Fruit fly (Drosophila melanogaster) whole organism, prepupa: ENCODE results near the gene Ulp1.

Source experiments
- Blimp-1 ChIP-seq: fragments of 200-800 bp; sonication (Bioruptor generic); optimal IDR thresholded peaks from 3 replicates; lab custom pipeline; 2017; ENCODE audit warnings: missing biosample characterization, missing genetic modification characterization, mild to moderate bottlenecking, moderate library complexity, missing genetic modification reagents
- CG10631 ChIP-seq: fragments of 200-800 bp; sonication (Bioruptor generic); optimal IDR thresholded peaks from 2 replicates; lab custom pipeline; 2016; ENCODE audit warnings: missing biosample characterization, missing genetic modification characterization
- CG10669 ChIP-seq: fragments of 200-800 bp; sonication (Bioruptor generic); optimal IDR thresholded peaks from 3 replicates; lab custom pipeline; 2018; ENCODE audit warnings: missing biosample characterization, mild to moderate bottlenecking, missing genetic modification characterization, moderate library complexity
- CG11762 ChIP-seq: fragments of 200-800 bp; sonication (Bioruptor generic); optimal IDR thresholded peaks from 3 replicates; lab custom pipeline; 2016; ENCODE audit warnings: missing biosample characterization, missing genetic modification characterization; ENCODE audit not compliant: insufficient read depth
- CG11902 ChIP-seq: fragments of 200-800 bp; sonication (Bioruptor generic); optimal IDR thresholded peaks from 3 replicates; lab custom pipeline; 2016; ENCODE audit warnings: missing biosample characterization, missing genetic modification characterization
- CG15336 ChIP-seq: fragments of 200-800 bp; sonication (Bioruptor generic); IDR thresholded peaks from 2 replicates; pipeline ENCODE4 v1.3.6; 2022; ENCODE audit warnings: missing biosample characterization, missing genetic modification characterization
- CG1621 ChIP-seq: fragments of 200-800 bp; sonication (Bioruptor generic); optimal IDR thresholded peaks from 3 replicates; lab custom pipeline; 2018; ENCODE audit warnings: missing biosample characterization, mild to moderate bottlenecking, missing genetic modification characterization
- CG16779 ChIP-seq: fragments of 200-800 bp; sonication (Bioruptor generic); optimal IDR thresholded peaks from 3 replicates; lab custom pipeline; 2017; ENCODE audit warnings: missing biosample characterization, mild to moderate bottlenecking, missing genetic modification characterization
- CG3032 ChIP-seq: fragments of 200-800 bp; optimal IDR thresholded peaks from 2 replicates; lab custom pipeline; 2019; ENCODE audit warnings: missing biosample characterization, mild to moderate bottlenecking, missing genetic modification characterization, moderate library complexity
- CG31627 ChIP-seq: fragments of 200-800 bp; sonication (Bioruptor generic); optimal IDR thresholded peaks from 3 replicates; lab custom pipeline; 2016; ENCODE audit warnings: missing biosample characterization, missing genetic modification characterization
- CG34406 ChIP-seq: fragments of 200-800 bp; sonication (Bioruptor generic); optimal IDR thresholded peaks from 3 replicates; lab custom pipeline; 2016; ENCODE audit warnings: missing biosample characterization, missing genetic modification characterization
- CG4318 ChIP-seq: fragments of 200-800 bp; sonication (Bioruptor generic); optimal IDR thresholded peaks from 3 replicates; lab custom pipeline; 2017; ENCODE audit warnings: missing biosample characterization, mild to moderate bottlenecking, missing genetic modification characterization
- CG6163 ChIP-seq: fragments of 200-800 bp; sonication (Bioruptor generic); IDR thresholded peaks from 3 replicates; pipeline ENCODE4 v1.3.6; 2022; ENCODE audit warnings: missing biosample characterization, missing genetic modification characterization
- CG6276 ChIP-seq: fragments of 200-800 bp; sonication (Bioruptor generic); optimal IDR thresholded peaks from 2 replicates; lab custom pipeline; 2017; ENCODE audit warnings: missing biosample characterization, mild to moderate bottlenecking, missing genetic modification characterization
- CG6792 ChIP-seq: fragments of 200-800 bp; sonication (Bioruptor generic); optimal IDR thresholded peaks from 3 replicates; lab custom pipeline; 2016; ENCODE audit warnings: missing biosample characterization, missing genetic modification characterization
- CG6808 ChIP-seq: fragments of 200-800 bp; sonication (Bioruptor generic); optimal IDR thresholded peaks from 3 replicates; lab custom pipeline; 2017; ENCODE audit warnings: missing biosample characterization, missing genetic modification characterization, mild to moderate bottlenecking, moderate library complexity, missing genetic modification reagents
- CG6854 ChIP-seq: fragments of 200-800 bp; sonication (Bioruptor generic); optimal IDR thresholded peaks from 2 replicates; lab custom pipeline; 2017; ENCODE audit warnings: missing biosample characterization, mild to moderate bottlenecking, missing genetic modification characterization
- CG7368 ChIP-seq: fragments of 200-800 bp; sonication (Bioruptor generic); optimal IDR thresholded peaks from 3 replicates; lab custom pipeline; 2016; ENCODE audit warnings: missing biosample characterization, missing genetic modification characterization
- CG8632 ChIP-seq: fragments of 200-800 bp; sonication (Bioruptor generic); optimal IDR thresholded peaks from 3 replicates; lab custom pipeline; 2016; ENCODE audit warnings: missing biosample characterization, missing genetic modification characterization
- CG9139 ChIP-seq: fragments of 200-800 bp; sonication (Bioruptor generic); optimal IDR thresholded peaks from 3 replicates; lab custom pipeline; 2017; ENCODE audit warnings: missing biosample characterization, mild to moderate bottlenecking, missing genetic modification characterization
- Eip75B ChIP-seq: fragments of 200-800 bp; sonication (Bioruptor generic); optimal IDR thresholded peaks from 3 replicates; lab custom pipeline; 2016; ENCODE audit warnings: missing biosample characterization, missing genetic modification characterization
- Ets21C ChIP-seq: fragments of 200-800 bp; sonication (Bioruptor generic); optimal IDR thresholded peaks from 3 replicates; lab custom pipeline; 2016; ENCODE audit warnings: missing biosample characterization, missing genetic modification characterization
- Ets96B ChIP-seq: fragments of 200-800 bp; optimal IDR thresholded peaks from 2 replicates; lab custom pipeline; 2019; ENCODE audit warnings: missing biosample characterization, mild to moderate bottlenecking, missing genetic modification characterization, moderate library complexity
- Hr38 ChIP-seq: sonication (Bioruptor generic); optimal IDR thresholded peaks from 2 replicates; lab custom pipeline; 2016; ENCODE audit warnings: missing biosample characterization, missing genetic modification characterization
- Hr39 ChIP-seq: fragments of 200-800 bp; sonication (Bioruptor generic); optimal IDR thresholded peaks from 2 replicates; lab custom pipeline; 2016; ENCODE audit warnings: missing biosample characterization, missing genetic modification characterization
- Hr4 ChIP-seq: fragments of 200-800 bp; sonication (Bioruptor generic); optimal IDR thresholded peaks from 3 replicates; lab custom pipeline; 2016; ENCODE audit warnings: missing biosample characterization, missing genetic modification characterization
- Lpt ChIP-seq: fragments of 200-800 bp; sonication (Bioruptor generic); optimal IDR thresholded peaks from 3 replicates; lab custom pipeline; 2016; ENCODE audit warnings: missing biosample characterization, missing genetic modification characterization
- Met ChIP-seq: fragments of 200-800 bp; sonication (Bioruptor generic); optimal IDR thresholded peaks from 3 replicates; lab custom pipeline; 2016; ENCODE audit warnings: missing biosample characterization, missing genetic modification characterization
- OdsH ChIP-seq: fragments of 200-800 bp; sonication (Bioruptor generic); optimal IDR thresholded peaks from 3 replicates; lab custom pipeline; 2016; ENCODE audit warnings: missing biosample characterization, missing genetic modification characterization
- Smox ChIP-seq: fragments of 200-800 bp; sonication (Bioruptor generic); optimal IDR thresholded peaks from 3 replicates; lab custom pipeline; 2016; ENCODE audit warnings: missing biosample characterization, missing genetic modification characterization
- Sox102F ChIP-seq: fragments of 200-800 bp; sonication (Bioruptor generic); optimal IDR thresholded peaks from 2 replicates; lab custom pipeline; 2016; ENCODE audit warnings: missing biosample characterization, mild to moderate bottlenecking, missing genetic modification characterization
- Sox14 ChIP-seq: fragments of 200-800 bp; sonication (Bioruptor generic); optimal IDR thresholded peaks from 3 replicates; lab custom pipeline; 2016; ENCODE audit warnings: missing biosample characterization, missing genetic modification characterization
- Sox15 ChIP-seq: fragments of 200-800 bp; sonication (Bioruptor generic); optimal IDR thresholded peaks from 3 replicates; lab custom pipeline; 2016; ENCODE audit warnings: missing biosample characterization, missing genetic modification characterization
- acj6 ChIP-seq: fragments of 200-800 bp; sonication (Bioruptor generic); optimal IDR thresholded peaks from 3 replicates; lab custom pipeline; 2016; ENCODE audit warnings: missing biosample characterization, missing genetic modification characterization
- cyc ChIP-seq: fragments of 200-800 bp; sonication (Bioruptor generic); optimal IDR thresholded peaks from 3 replicates; lab custom pipeline; 2016; ENCODE audit warnings: missing biosample characterization, missing genetic modification characterization
- dsx ChIP-seq: fragments of 200-800 bp; optimal IDR thresholded peaks from 3 replicates; lab custom pipeline; 2019; ENCODE audit warnings: missing biosample characterization, mild to moderate bottlenecking, missing genetic modification characterization, moderate library complexity; ENCODE audit not compliant: poor library complexity, severe bottlenecking
- fd85E ChIP-seq: fragments of 200-800 bp; sonication (Bioruptor generic); optimal IDR thresholded peaks from 3 replicates; lab custom pipeline; 2016; ENCODE audit warnings: missing biosample characterization, missing genetic modification characterization
- fkh ChIP-seq: fragments of 200-800 bp; sonication (Bioruptor generic); optimal IDR thresholded peaks from 3 replicates; lab custom pipeline; 2017; ENCODE audit warnings: missing biosample characterization, mild to moderate bottlenecking, missing genetic modification characterization, moderate library complexity
- lz ChIP-seq: fragments of 200-800 bp; sonication (Bioruptor generic); optimal IDR thresholded peaks from 3 replicates; lab custom pipeline; 2016; ENCODE audit warnings: missing biosample characterization, missing genetic modification characterization
- pdm3 ChIP-seq: fragments of 200-800 bp; sonication (Bioruptor generic); optimal IDR thresholded peaks from 3 replicates; lab custom pipeline; 2016; ENCODE audit warnings: missing biosample characterization, missing genetic modification characterization
- salr ChIP-seq, 2 experiments: fragments of 200-800 bp; sonication (Bioruptor generic); optimal IDR thresholded peaks; 3 replicates each; lab custom pipeline; 2016 to 2018; ENCODE audit warnings: missing biosample characterization in 2 of 2, missing genetic modification characterization in 2 of 2, mild to moderate bottlenecking in 1 of 2
- spab ChIP-seq: fragments of 200-800 bp; sonication (Bioruptor generic); optimal IDR thresholded peaks from 2 replicates; lab custom pipeline; 2017; ENCODE audit warnings: missing biosample characterization, mild to moderate bottlenecking, missing genetic modification characterization, missing genetic modification reagents
- ss ChIP-seq, 2 experiments: fragments of 200-800 bp; sonication (Bioruptor generic); optimal IDR thresholded peaks; 2 replicates in 1 of 2; 3 replicates in 1 of 2; lab custom pipeline; 2017 to 2018; ENCODE audit warnings: mild to moderate bottlenecking in 2 of 2, missing biosample characterization in 2 of 2, missing genetic modification characterization in 2 of 2, moderate library complexity in 1 of 2
- svp ChIP-seq: fragments of 200-800 bp; sonication (Bioruptor generic); peaks from one replicate; lab custom pipeline; 2016; ENCODE audit warnings: missing biosample characterization, missing genetic modification characterization

The Ulp1 gene

DNA sequence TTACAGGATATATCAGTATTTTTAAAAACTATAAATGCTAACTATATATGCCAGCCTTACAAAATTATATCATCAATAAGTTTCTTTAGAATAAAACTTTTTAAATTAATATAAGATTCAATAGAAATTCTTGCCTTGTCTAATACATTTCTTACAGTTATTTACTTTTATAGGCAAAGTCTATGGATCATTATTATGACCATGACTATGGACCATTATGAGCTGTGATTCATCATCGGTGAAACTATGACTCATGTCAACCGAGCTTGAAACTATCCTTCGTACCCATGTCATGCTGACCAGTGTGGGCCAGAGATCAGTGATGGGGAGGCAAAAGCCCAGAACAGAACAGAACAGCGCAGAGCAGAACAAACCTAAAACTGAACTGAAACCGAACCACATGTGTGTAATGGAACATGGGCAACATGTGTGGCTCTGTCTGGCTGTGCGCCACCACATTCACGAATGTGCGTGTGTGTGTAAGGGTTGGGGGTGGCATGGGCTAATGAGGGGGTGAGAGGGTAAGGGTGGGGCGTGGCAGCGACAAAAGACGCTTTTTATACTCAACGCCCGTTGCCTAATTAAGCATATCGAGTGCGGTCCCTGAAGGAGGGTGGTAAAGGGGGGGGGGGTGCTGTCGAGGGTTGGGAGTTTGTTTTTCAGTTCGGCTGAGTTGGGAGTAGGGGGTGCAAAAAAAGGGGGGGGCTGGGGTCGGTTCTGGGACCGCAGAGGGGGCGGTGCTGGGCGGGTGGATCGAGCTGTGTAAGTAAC, 49.3 kb downstream of the Ulp1 start (continued):
- no peak for TF ChIP-seq CG6854 (GFP tag; lab: Kevin White, UChicago)
- no peak for TF ChIP-seq CG8632
- TF ChIP-seq CG4318 = no peak
- TF ChIP-seq Hr39 (GFP tag; lab: Kevin White, UChicago) = no peak
- no peak for TF ChIP-seq salr (GFP tag; optimal IDR thresholded peaks at IDR 0.05; lab: Kevin White, UChicago)
- TF ChIP-seq cyc (GFP tag; lab: Kevin White, UChicago) = no peak
- TF ChIP-seq Met (GFP tag; lab: Kevin White, UChicago) = no peak
- TF ChIP-seq acj6 (GFP tag; lab: Kevin White, UChicago) = no peak
- no peak for TF ChIP-seq Blimp-1
- TF ChIP-seq pdm3 (GFP tag; lab: Kevin White, UChicago) = no peak
- TF ChIP-seq CG16779 (tag; lab: Kevin White, UChicago) = no peak

DNA sequence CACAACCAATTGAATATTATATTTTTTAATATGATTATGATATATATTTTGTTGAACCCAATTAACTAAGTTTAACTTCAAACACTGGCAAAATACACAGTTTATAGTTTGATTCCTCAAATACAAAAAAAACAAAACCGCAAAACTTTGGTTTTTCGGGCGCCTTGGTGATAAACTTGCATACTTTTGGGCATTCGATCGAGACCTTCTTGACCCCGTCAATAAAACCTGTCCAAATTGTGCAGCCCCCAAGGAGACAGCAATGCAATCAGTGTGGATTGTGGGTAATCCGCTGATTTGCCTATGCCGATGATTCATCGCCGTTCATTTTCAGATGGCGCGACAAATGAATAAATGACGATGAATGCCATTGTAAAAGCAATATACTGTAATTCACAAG, 50.5 kb downstream of the Ulp1 start:
- TF ChIP-seq svp (peak; percentile 94), CG6276 (GFP tag; lab: Kevin White, UChicago) (no peak)

- TF ChIP-seq CG31627 (GFP tag; lab: Kevin White, UChicago) = peak; percentile 64
- TF ChIP-seq Hr38 (GFP tag; lab: Kevin White, UChicago) = no peak
- peak; percentile 83 for TF ChIP-seq dsx (GFP tag; lab: Kevin White, UChicago)
- peak; percentile 73 for TF ChIP-seq Sox14 (GFP tag; lab: Kevin White, UChicago)
- peak; percentile 88 for TF ChIP-seq CG34406 (GFP tag; lab: Kevin White, UChicago)
- TF ChIP-seq CG6808 = peak; percentile 89
- TF ChIP-seq CG6163 (GFP tag; lab: Robert Waterston, UW) = peak; percentile 94
- TF ChIP-seq ss (GFP tag; optimal IDR thresholded peaks at IDR 0.05; lab: Kevin White, UChicago) = peak; percentile 87 to 92
- TF ChIP-seq CG6792 (GFP tag; lab: Kevin White, UChicago) = peak; percentile 90
- TF ChIP-seq CG10669 (GFP tag; lab: Kevin White, UChicago) = peak; percentile 88
- TF ChIP-seq CG11902 (GFP tag; lab: Kevin White, UChicago) = peak; percentile 73
- TF ChIP-seq Ets21C = peak; percentile 52
- peak; percentile 89 for TF ChIP-seq acj6 (GFP tag; lab: Kevin White, UChicago)
- peak; percentile 84 for TF ChIP-seq CG7368
- TF ChIP-seq Hr4 = peak; percentile 48
- peak; percentile 87 for TF ChIP-seq CG3032 (tag; lab: Kevin White, UChicago)
- peak; percentile 79 for TF ChIP-seq Smox (GFP tag; lab: Kevin White, UChicago)
- peak; percentile 78 for TF ChIP-seq CG11762 (GFP tag; lab: Kevin White, UChicago)
- peak; percentile 91 for TF ChIP-seq Blimp-1
- TF ChIP-seq spab = peak; percentile 82
- peak; percentile 83 for TF ChIP-seq CG9139
- TF ChIP-seq CG4318 = peak; percentile 45
- TF ChIP-seq Ets96B (tag; lab: Kevin White, UChicago) = peak; percentile 89
- peak; percentile 75 for TF ChIP-seq CG16779 (tag; lab: Kevin White, UChicago)
- peak; percentile 75 for TF ChIP-seq cyc (GFP tag; lab: Kevin White, UChicago)
- TF ChIP-seq fd85E (GFP tag; lab: Kevin White, UChicago) = peak; percentile 43
- peak; percentile 89 for TF ChIP-seq CG10631
- TF ChIP-seq CG15336 = peak; percentile 82
- TF ChIP-seq salr (GFP tag; optimal IDR thresholded peaks at IDR 0.05; lab: Kevin White, UChicago) = peak; percentile 68 to 75
- TF ChIP-seq Met (GFP tag; lab: Kevin White, UChicago) = peak; percentile 85
- TF ChIP-seq Sox102F (GFP tag; lab: Kevin White, UChicago) = peak; percentile 84
- TF ChIP-seq Sox15 = peak; percentile 61
- TF ChIP-seq Eip75B = peak; percentile 85
- TF ChIP-seq Hr39 (GFP tag; lab: Kevin White, UChicago) = peak; percentile 64
- peak; percentile 82 for TF ChIP-seq pdm3 (GFP tag; lab: Kevin White, UChicago)
- TF ChIP-seq lz (GFP tag; lab: Kevin White, UChicago) = peak; percentile 72
- peak; percentile 68 for TF ChIP-seq CG6276 (GFP tag; lab: Kevin White, UChicago)
- peak; percentile 86 for TF ChIP-seq OdsH (GFP tag; lab: Kevin White, UChicago)
- TF ChIP-seq CG1621 = peak; percentile 83
- no peak for TF ChIP-seq fkh
- peak; percentile 78 for TF ChIP-seq Lpt
These were observed 52.0 kb downstream of the Ulp1 start for dm6 chrX:19155922-19156437.
